Worm (Caenorhabditis elegans) whole organism, early embryonic: Measurements from ENCODE around the gene sdz-8.

Experiments
- B0310.2 ChIP-seq: sonication (generic microtip); optimal IDR thresholded peaks from 2 replicates; lab custom pipeline; 2016; ENCODE audit warnings: mild to moderate bottlenecking, missing genetic modification characterization, missing compliant biosample characterization
- F13C5.2 ChIP-seq: sonication (generic microtip); optimal IDR thresholded peaks from 2 replicates; lab custom pipeline; 2017; ENCODE audit warnings: mild to moderate bottlenecking, missing genetic modification characterization, inconsistent platforms, missing compliant biosample characterization
- aly-1 ChIP-seq: sonication (generic microtip); optimal IDR thresholded peaks from 2 replicates; lab custom pipeline; 2016; ENCODE audit warnings: missing genetic modification characterization, missing compliant biosample characterization
- ama-1 ChIP-seq: fragments of 150-350 bp; optimal IDR thresholded peaks from 2 replicates; lab custom pipeline; 2014
- ceh-13 ChIP-seq: fragments of 200-800 bp; sonication (Bioruptor generic); optimal IDR thresholded peaks from 2 replicates; lab custom pipeline; 2018; ENCODE audit warnings: mild to moderate bottlenecking, missing genetic modification characterization, missing compliant biosample characterization
- ceh-36 ChIP-seq: sonication (generic microtip); optimal IDR thresholded peaks from 2 replicates; lab custom pipeline; 2016; ENCODE audit warnings: missing genetic modification characterization, inconsistent platforms, missing compliant biosample characterization
- ets-7 ChIP-seq: sonication (generic microtip); optimal IDR thresholded peaks from 2 replicates; lab custom pipeline; 2016; ENCODE audit warnings: missing genotype, missing genetic modification characterization, missing compliant biosample characterization
- flt-1 ChIP-seq: fragments of 200-800 bp; sonication (Bioruptor generic); IDR thresholded peaks from 2 replicates; pipeline ENCODE4 v1.3.6; 2022; ENCODE audit warnings: missing genetic modification characterization, missing compliant biosample characterization
- hmbx-1 ChIP-seq: sonication (generic microtip); optimal IDR thresholded peaks from 2 replicates; lab custom pipeline; 2016; ENCODE audit warnings: mild to moderate bottlenecking, missing genetic modification characterization, missing compliant biosample characterization
- hmg-4 ChIP-seq: fragments of 200-800 bp; sonication (Bioruptor generic); optimal IDR thresholded peaks from 2 replicates; lab custom pipeline; 2018; ENCODE audit warnings: mild to moderate bottlenecking, missing genetic modification characterization, missing compliant biosample characterization
- hnd-1 ChIP-seq: sonication (generic microtip); optimal IDR thresholded peaks from 2 replicates; lab custom pipeline; 2016; ENCODE audit warnings: missing genetic modification characterization, missing compliant biosample characterization
- pes-1 ChIP-seq: fragments of 200-800 bp; sonication (Bioruptor generic); IDR thresholded peaks from 2 replicates; pipeline ENCODE4 v1.3.6; 2022; ENCODE audit warnings: missing genetic modification reagents, missing genetic modification characterization, missing compliant biosample characterization
- scrt-1 ChIP-seq: fragments of 200-800 bp; sonication (Bioruptor generic); IDR thresholded peaks from 2 replicates; pipeline ENCODE4 v1.3.6; 2022; ENCODE audit warnings: missing genetic modification characterization, missing compliant biosample characterization
- sea-1 ChIP-seq: fragments of 200-800 bp; sonication (Bioruptor generic); conservative IDR thresholded peaks from 2 replicates; pipeline ENCODE4 v1.3.6; 2022; ENCODE audit warnings: missing genetic modification characterization, missing compliant biosample characterization
- tbx-11 ChIP-seq: fragments of 200-800 bp; sonication (Bioruptor generic); IDR thresholded peaks from 2 replicates; pipeline ENCODE4 v1.3.6; 2022; ENCODE audit warnings: missing genetic modification characterization, missing compliant biosample characterization
- tbx-37 ChIP-seq: fragments of 200-800 bp; sonication (Bioruptor generic); conservative IDR thresholded peaks from 2 replicates; pipeline ENCODE4 v1.3.6; 2022; ENCODE audit warnings: missing genetic modification reagents, missing genetic modification characterization, missing compliant biosample characterization
- tra-4 ChIP-seq: sonication (generic microtip); optimal IDR thresholded peaks from 2 replicates; lab custom pipeline; 2017; ENCODE audit warnings: missing genetic modification characterization, missing compliant biosample characterization

The sdz-8 gene

DNA sequence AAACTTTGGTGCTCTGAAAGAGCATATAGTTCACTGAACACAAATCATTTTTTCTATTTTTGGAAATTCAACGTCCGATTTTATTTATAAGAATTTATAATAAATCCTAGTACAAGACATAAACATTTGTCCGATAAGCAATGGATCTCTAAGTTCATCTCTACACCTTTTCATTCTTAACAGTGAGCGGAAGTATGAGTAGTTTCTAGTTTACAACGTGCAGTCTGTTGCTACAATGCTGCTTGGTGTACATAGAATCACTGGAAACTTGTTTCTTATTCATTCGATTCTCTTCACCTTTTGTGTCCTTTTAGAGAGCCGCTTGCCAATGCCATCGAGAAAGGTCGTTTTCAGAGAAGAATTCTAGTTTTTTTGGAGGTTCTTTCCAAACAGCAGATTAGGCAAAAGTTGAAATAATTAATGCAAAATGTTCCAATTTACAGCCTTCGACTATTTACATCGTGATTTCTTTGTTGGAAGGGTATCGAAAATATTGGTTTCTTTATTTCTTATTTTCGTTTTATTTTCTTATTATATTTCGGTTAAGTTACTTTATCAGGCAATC is 11.0 kb upstream of the sdz-8 start:
- TF ChIP-seq flt-1 (GFP tag; lab: Robert Waterston, UW): no peak

- TF ChIP-seq pes-1 (GFP tag; lab: Robert Waterston, UW) (no peak), aly-1 (tag; lab: Kevin White, UChicago) (no peak), hmbx-1 (no peak), B0310.2 (tag; lab: Kevin White, UChicago) (no peak), ama-1 (lab: Kevin White, UChicago) (no peak), scrt-1 (no peak), sea-1 (GFP tag; lab: Robert Waterston, UW) (no peak), hnd-1 (tag; lab: Kevin White, UChicago) (no peak), ceh-36 (tag; lab: Kevin White, UChicago) (no peak), ets-7 (tag; lab: Kevin White, UChicago) (no peak), flt-1 (GFP tag; lab: Robert Waterston, UW) (no peak), ceh-13 (GFP tag; lab: Kevin White, UChicago) (no peak), F13C5.2 (tag; lab: Kevin White, UChicago) (no peak), tra-4 (tag; lab: Kevin White, UChicago) (no peak), tbx-37 (no peak), hmg-4 (GFP tag; lab: Kevin White, UChicago) (no peak), tbx-11 (GFP tag; lab: Robert Waterston, UW) (no peak)
These were observed 9.3 kb upstream of the sdz-8 start for ce11 chrV:11525338-11525737.

DNA sequence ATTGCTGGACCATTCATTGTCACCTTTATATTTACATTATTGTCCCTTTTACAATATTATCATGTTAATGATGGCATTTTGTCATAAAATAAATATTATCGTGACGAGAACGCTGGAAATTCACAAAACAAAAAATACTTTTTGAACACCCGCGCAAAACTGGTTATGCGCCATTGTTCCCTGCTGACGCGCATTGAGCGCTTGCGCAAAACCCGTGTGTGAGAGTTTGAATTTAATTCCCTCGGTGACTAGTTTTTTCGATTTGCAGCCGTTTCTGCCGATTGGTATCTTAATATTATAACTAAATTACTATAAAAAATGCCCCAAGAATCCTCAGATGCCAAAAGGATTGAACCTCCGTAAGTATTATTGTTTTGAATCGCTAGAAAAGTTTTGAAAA is 5.5 kb upstream of the sdz-8 start, which contains the start of gene pafo-1:
Gene pafo-1, plus strand, starts transcription at position 256 of the 400 bp plus-strand sequence.
- no peak for TF ChIP-seq hnd-1 (tag; lab: Kevin White, UChicago)
- TF ChIP-seq tbx-11 (GFP tag; lab: Robert Waterston, UW): no peak
- TF ChIP-seq hmbx-1: no peak
- TF ChIP-seq F13C5.2 (tag; lab: Kevin White, UChicago): peak; percentile 83
- 0 out of 2 replicates have a peak, but pooled peaks have one; percentile 23 for TF ChIP-seq sea-1 (GFP tag; lab: Robert Waterston, UW)
- TF ChIP-seq hmg-4 (GFP tag; lab: Kevin White, UChicago): peak; percentile 27
- TF ChIP-seq tbx-37: peak; percentile 61
- TF ChIP-seq flt-1 (GFP tag; lab: Robert Waterston, UW): 0 out of 2 replicates have a peak, but pooled peaks have one; percentile 23
- peak; percentile 40 for TF ChIP-seq ceh-36 (tag; lab: Kevin White, UChicago)

DNA sequence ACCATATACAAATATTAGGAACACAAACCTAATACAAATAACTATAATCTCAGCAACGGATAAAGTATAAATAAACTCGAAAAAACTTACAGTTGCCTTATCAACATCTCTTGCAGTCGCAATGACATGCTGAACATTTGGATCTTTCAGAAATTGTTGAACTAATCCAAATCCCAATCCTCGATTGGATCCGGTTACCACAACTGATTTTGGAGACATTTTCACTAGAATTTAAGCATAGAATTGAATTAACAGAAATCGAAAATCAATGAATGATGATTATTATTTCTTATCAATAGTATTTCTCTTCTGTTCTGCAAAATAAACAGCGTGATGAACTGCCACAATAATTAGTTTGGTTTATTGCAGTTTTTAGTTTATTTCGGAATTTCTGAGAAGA is 4.2 kb upstream of the sdz-8 start, which contains the start of the genes C55A6.11 and C55A6.7:
Gene C55A6.11, plus strand, starts transcription at position 301 of the 400 bp plus-strand sequence.
Gene C55A6.7, minus strand, starts transcription at position 316 of the 400 bp plus-strand sequence.
- TF ChIP-seq pes-1 (GFP tag; lab: Robert Waterston, UW) (no peak), tbx-11 (GFP tag; lab: Robert Waterston, UW) (no peak)

DNA sequence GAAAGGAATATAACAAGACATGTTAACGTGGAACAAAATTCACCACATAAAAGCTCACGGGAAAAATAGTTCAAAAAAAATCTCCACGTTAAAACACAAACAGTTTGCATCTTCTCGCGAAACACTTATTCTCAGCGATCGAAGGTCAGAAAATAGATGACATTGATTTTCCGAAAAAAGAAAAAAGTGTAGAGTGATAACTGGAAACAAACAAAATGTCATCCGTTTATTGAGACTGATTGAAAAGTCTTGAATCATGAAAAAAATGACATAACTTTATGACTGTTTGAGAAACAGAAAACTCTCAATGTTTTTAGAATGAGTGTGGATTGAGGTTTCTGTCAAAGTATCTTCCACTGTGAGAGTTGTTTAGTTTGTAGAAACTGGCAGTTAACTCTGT is 1.8 kb upstream of the sdz-8 start, which contains the start of gene C55A6.4:
Gene C55A6.4, minus strand, starts transcription at position 101 of the 400 bp plus-strand sequence.
- TF ChIP-seq hnd-1 (tag; lab: Kevin White, UChicago) (no peak), hmg-4 (GFP tag; lab: Kevin White, UChicago) (no peak)

DNA sequence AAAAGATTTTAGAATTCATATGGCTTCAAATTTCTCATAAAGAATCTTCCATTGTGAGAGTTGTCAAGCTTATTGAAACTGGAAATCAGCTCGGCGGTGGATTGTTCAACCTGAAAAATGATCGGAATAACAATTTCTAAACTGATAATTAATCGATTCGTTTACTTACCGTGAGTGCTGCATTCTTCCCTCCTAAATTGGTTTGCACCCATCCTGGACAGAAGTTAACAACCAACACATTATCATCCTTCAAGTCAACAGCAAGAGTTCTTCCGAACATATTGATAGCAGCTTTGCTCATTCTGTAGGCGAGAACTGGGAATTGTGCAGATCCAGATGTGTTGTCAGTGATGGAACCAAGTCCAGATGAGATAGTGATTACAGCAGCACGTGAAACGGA is 846 bp downstream of the sdz-8 start:
- TF ChIP-seq ceh-13 (GFP tag; lab: Kevin White, UChicago) (no peak), ceh-36 (tag; lab: Kevin White, UChicago) (no peak), hnd-1 (tag; lab: Kevin White, UChicago) (no peak), pes-1 (GFP tag; lab: Robert Waterston, UW) (no peak), tra-4 (tag; lab: Kevin White, UChicago) (no peak), scrt-1 (no peak), ama-1 (lab: Kevin White, UChicago) (no peak), B0310.2 (tag; lab: Kevin White, UChicago) (no peak), sea-1 (GFP tag; lab: Robert Waterston, UW) (no peak)

DNA sequence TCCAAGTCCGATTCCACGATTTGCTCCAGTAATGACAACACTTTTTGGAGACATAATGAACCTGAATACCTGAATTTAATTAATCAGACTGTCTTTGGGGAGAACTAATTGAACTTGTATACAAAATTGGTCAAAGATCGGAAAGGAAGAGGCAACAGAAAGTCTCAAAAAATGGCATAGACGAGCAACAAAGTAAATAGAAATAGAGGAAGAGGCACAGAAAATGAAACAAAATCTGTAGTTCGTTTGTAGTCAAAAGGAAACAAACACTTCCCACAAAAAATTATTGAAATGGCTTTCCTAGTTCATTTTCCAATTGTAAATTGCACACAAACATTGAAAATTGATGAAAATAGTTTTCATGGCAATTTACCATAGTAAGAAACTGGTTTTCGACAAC is 1.3 kb downstream of the sdz-8 start, which contains the start of gene C55A6.6:
Gene C55A6.6, minus strand, starts transcription at position 61 of the 400 bp plus-strand sequence.
- TF ChIP-seq aly-1 (tag; lab: Kevin White, UChicago) (no peak), tbx-37 (no peak), hmg-4 (GFP tag; lab: Kevin White, UChicago) (no peak), scrt-1 (no peak), ama-1 (lab: Kevin White, UChicago) (no peak), flt-1 (GFP tag; lab: Robert Waterston, UW) (no peak), tra-4 (tag; lab: Kevin White, UChicago) (no peak), hnd-1 (tag; lab: Kevin White, UChicago) (no peak), tbx-11 (GFP tag; lab: Robert Waterston, UW) (no peak), ceh-36 (tag; lab: Kevin White, UChicago) (no peak), ceh-13 (GFP tag; lab: Kevin White, UChicago) (no peak), F13C5.2 (tag; lab: Kevin White, UChicago) (no peak), B0310.2 (tag; lab: Kevin White, UChicago) (no peak), ets-7 (tag; lab: Kevin White, UChicago) (no peak), sea-1 (GFP tag; lab: Robert Waterston, UW) (no peak), hmbx-1 (no peak), pes-1 (GFP tag; lab: Robert Waterston, UW) (no peak)

DNA sequence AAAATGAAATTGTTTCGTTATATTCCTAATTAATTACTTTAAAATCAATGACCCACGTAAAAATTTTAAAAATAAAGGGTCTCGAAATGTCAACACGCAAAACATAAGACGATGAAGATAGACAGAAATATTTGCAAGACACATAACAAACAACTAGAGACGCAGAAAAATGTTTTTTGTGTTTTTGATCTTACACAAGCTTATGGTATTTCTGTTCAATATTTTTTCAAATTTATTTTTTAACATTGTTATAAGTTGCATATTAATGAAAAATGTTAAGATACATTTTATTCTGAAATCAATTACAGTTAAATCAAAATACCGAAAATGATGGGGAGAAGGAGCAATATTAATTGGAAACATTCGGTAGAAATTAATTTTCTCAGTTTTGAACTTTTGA is 2.6 kb downstream of the sdz-8 start, which contains the start of gene C55A6.3:
Gene C55A6.3, minus strand, starts transcription at position 101 of the 400 bp plus-strand sequence.
- TF ChIP-seq flt-1 (GFP tag; lab: Robert Waterston, UW) (no peak), ets-7 (tag; lab: Kevin White, UChicago) (no peak), scrt-1 (no peak), hmg-4 (GFP tag; lab: Kevin White, UChicago) (no peak), tra-4 (tag; lab: Kevin White, UChicago) (no peak), pes-1 (GFP tag; lab: Robert Waterston, UW) (no peak), sea-1 (GFP tag; lab: Robert Waterston, UW) (no peak), aly-1 (tag; lab: Kevin White, UChicago) (no peak), hmbx-1 (no peak), B0310.2 (tag; lab: Kevin White, UChicago) (no peak), F13C5.2 (tag; lab: Kevin White, UChicago) (no peak), ceh-13 (GFP tag; lab: Kevin White, UChicago) (no peak), tbx-37 (no peak), hnd-1 (tag; lab: Kevin White, UChicago) (no peak), ceh-36 (tag; lab: Kevin White, UChicago) (no peak), ama-1 (lab: Kevin White, UChicago) (no peak), tbx-11 (GFP tag; lab: Robert Waterston, UW) (no peak)
